Fruit fly (Drosophila melanogaster) whole organism, embryonic: ENCODE results near the gene Mzt1.

Source experiments
- Antp ChIP-seq: fragments of 200-800 bp; sonication (Bioruptor generic); optimal IDR thresholded peaks from 3 replicates; lab custom pipeline; 2016; ENCODE audit warnings: missing biosample characterization, missing genetic modification characterization
- CG10321 ChIP-seq: fragments of 200-800 bp; sonication (Bioruptor generic); IDR thresholded peaks from 2 replicates; pipeline ENCODE4 v1.3.6; 2022; ENCODE audit warnings: missing biosample characterization, missing genetic modification characterization
- CG10543 ChIP-seq: fragments of 200-800 bp; sonication (Bioruptor generic); optimal IDR thresholded peaks from 3 replicates; lab custom pipeline; 2017; ENCODE audit warnings: missing biosample characterization, mild to moderate bottlenecking, missing genetic modification characterization, moderate library complexity
- CG10979 ChIP-seq: fragments of 200-800 bp; sonication (Bioruptor generic); optimal IDR thresholded peaks from 2 replicates; lab custom pipeline; 2018; ENCODE audit warnings: missing biosample characterization, mild to moderate bottlenecking, missing genetic modification characterization, moderate library complexity
- CG11696 ChIP-seq: fragments of 200-800 bp; sonication (Bioruptor generic); IDR thresholded peaks from 2 replicates; pipeline ENCODE4 v1.3.6; 2022; ENCODE audit warnings: missing biosample characterization, missing genetic modification characterization
- CG14667 ChIP-seq: fragments of 200-800 bp; sonication (Bioruptor generic); IDR thresholded peaks from 2 replicates; pipeline ENCODE4 v1.3.6; 2022; ENCODE audit warnings: missing biosample characterization, missing genetic modification characterization
- CG15514 ChIP-seq: fragments of 200-800 bp; sonication (Bioruptor generic); optimal IDR thresholded peaks from 3 replicates; lab custom pipeline; 2017; ENCODE audit warnings: missing biosample characterization, missing genetic modification characterization, mild to moderate bottlenecking, moderate library complexity, missing genetic modification reagents
- CG16813 ChIP-seq: fragments of 200-800 bp; sonication (Bioruptor generic); IDR thresholded peaks from 3 replicates; pipeline ENCODE4 v1.3.6; 2022; ENCODE audit warnings: missing biosample characterization, missing genetic modification characterization; ENCODE audit not compliant: partially characterized antibody
- CG17568 ChIP-seq: fragments of 200-800 bp; sonication (Bioruptor generic); optimal IDR thresholded peaks from 2 replicates; lab custom pipeline; 2018; ENCODE audit warnings: missing biosample characterization, mild to moderate bottlenecking, missing genetic modification characterization, moderate library complexity
- CG18262 ChIP-seq: fragments of 200-800 bp; optimal IDR thresholded peaks from 3 replicates; lab custom pipeline; 2019; ENCODE audit warnings: missing biosample characterization, mild to moderate bottlenecking, missing genetic modification characterization, moderate library complexity
- CG2875 ChIP-seq: fragments of 200-800 bp; sonication (Bioruptor generic); optimal IDR thresholded peaks from 2 replicates; lab custom pipeline; 2017; ENCODE audit warnings: missing biosample characterization, mild to moderate bottlenecking, missing genetic modification characterization, missing genetic modification reagents
- CG32767 ChIP-seq: fragments of 200-800 bp; sonication (Bioruptor generic); IDR thresholded peaks from 2 replicates; pipeline ENCODE4 v1.3.6; 2022; ENCODE audit warnings: missing biosample characterization, missing genetic modification characterization
- CG7372 ChIP-seq: fragments of 200-800 bp; sonication (Bioruptor generic); IDR thresholded peaks from 2 replicates; pipeline ENCODE4 v1.3.6; 2022; ENCODE audit warnings: missing biosample characterization, missing genetic modification characterization
- CG7556 ChIP-seq: fragments of 200-800 bp; sonication (Bioruptor generic); optimal IDR thresholded peaks from 2 replicates; lab custom pipeline; 2017; ENCODE audit warnings: missing biosample characterization, mild to moderate bottlenecking, missing genetic modification characterization
- CG7745 ChIP-seq: fragments of 200-800 bp; sonication (Bioruptor generic); optimal IDR thresholded peaks from 2 replicates; lab custom pipeline; 2018; ENCODE audit warnings: missing biosample characterization, mild to moderate bottlenecking, missing genetic modification characterization, moderate library complexity
- CG7987 ChIP-seq: fragments of 200-800 bp; sonication (Bioruptor generic); optimal IDR thresholded peaks from 2 replicates; lab custom pipeline; 2018; ENCODE audit warnings: missing biosample characterization, mild to moderate bottlenecking, missing genetic modification characterization, moderate library complexity
- CG9817 ChIP-seq: fragments of 200-800 bp; sonication (Bioruptor generic); optimal IDR thresholded peaks from 2 replicates; lab custom pipeline; 2018; ENCODE audit warnings: missing biosample characterization, mild to moderate bottlenecking, missing genetic modification characterization, moderate library complexity
- CG9876 ChIP-seq: fragments of 200-800 bp; sonication (Bioruptor generic); optimal IDR thresholded peaks from 2 replicates; lab custom pipeline; 2016; ENCODE audit warnings: missing biosample characterization, missing genetic modification characterization
- Deaf1 ChIP-seq: fragments of 200-800 bp; optimal IDR thresholded peaks from 3 replicates; lab custom pipeline; 2019; ENCODE audit warnings: missing biosample characterization, mild to moderate bottlenecking, missing genetic modification characterization, moderate library complexity
- Doc2 ChIP-seq: fragments of 200-800 bp; sonication (Bioruptor generic); IDR thresholded peaks from 2 replicates; pipeline ENCODE4 v1.3.6; 2022; ENCODE audit warnings: missing biosample characterization, missing genetic modification characterization
- Ets65A ChIP-seq: fragments of 200-800 bp; sonication (Bioruptor generic); peaks from one replicate; lab custom pipeline; 2016; ENCODE audit warnings: missing biosample characterization, missing genetic modification characterization
- Gug ChIP-seq: fragments of 200-800 bp; sonication (Bioruptor generic); IDR thresholded peaks from 4 replicates; pipeline ENCODE4 v1.3.6; 2022; ENCODE audit warnings: missing biosample characterization, missing genetic modification characterization
- Lpt ChIP-seq: fragments of >200 bp; optimal IDR thresholded peaks from 2 replicates; lab custom pipeline; 2018; ENCODE audit warnings: missing biosample characterization, missing genetic modification characterization
- Mes4 ChIP-seq: fragments of 200-800 bp; sonication (Bioruptor generic); optimal IDR thresholded peaks from 2 replicates; lab custom pipeline; 2016; ENCODE audit warnings: missing biosample characterization, missing genetic modification characterization
- Myb ChIP-seq: fragments of 200-800 bp; sonication (Bioruptor generic); optimal IDR thresholded peaks from 2 replicates; lab custom pipeline; 2016; ENCODE audit warnings: missing biosample characterization, missing genetic modification characterization
- NC2α ChIP-seq: fragments of 200-800 bp; sonication (Bioruptor generic); optimal IDR thresholded peaks from 2 replicates; lab custom pipeline; 2016; ENCODE audit warnings: missing biosample characterization, missing genetic modification characterization
- Oaz ChIP-seq: fragments of 200-800 bp; sonication (Bioruptor generic); IDR thresholded peaks from 2 replicates; pipeline ENCODE4 v1.3.6; 2022; ENCODE audit warnings: missing biosample characterization, missing genetic modification characterization
- Sin3A ChIP-seq: fragments of >200 bp; optimal IDR thresholded peaks from 2 replicates; lab custom pipeline; 2018
- Xbp1 ChIP-seq: fragments of 200-800 bp; sonication (Bioruptor generic); optimal IDR thresholded peaks from 3 replicates; lab custom pipeline; 2016; ENCODE audit warnings: missing biosample characterization, mild to moderate bottlenecking, missing genetic modification characterization
- Xrp1 ChIP-seq: fragments of 200-800 bp; sonication (Bioruptor generic); IDR thresholded peaks from 2 replicates; pipeline ENCODE4 v1.3.6; 2022; ENCODE audit warnings: missing biosample characterization, missing genetic modification characterization
- YL-1 ChIP-seq: fragments of 200-800 bp; sonication (Bioruptor generic); optimal IDR thresholded peaks from 3 replicates; lab custom pipeline; 2017; ENCODE audit warnings: missing biosample characterization, mild to moderate bottlenecking, missing genetic modification characterization
- ac ChIP-seq: fragments of 200-800 bp; sonication (Bioruptor generic); optimal IDR thresholded peaks from 3 replicates; lab custom pipeline; 2017; ENCODE audit warnings: missing biosample characterization, mild to moderate bottlenecking, missing genetic modification characterization
- az2 ChIP-seq: fragments of 200-800 bp; sonication (Bioruptor generic); optimal IDR thresholded peaks from 3 replicates; lab custom pipeline; 2016; ENCODE audit warnings: missing biosample characterization, missing genetic modification characterization
- bsh ChIP-seq, 2 experiments: fragments of 200-800 bp; sonication (Bioruptor generic); optimal IDR thresholded peaks; 2 replicates each; lab custom pipeline; 2017 to 2018; ENCODE audit warnings: mild to moderate bottlenecking in 2 of 2, missing biosample characterization in 2 of 2, missing genetic modification characterization in 2 of 2, moderate library complexity in 1 of 2
- cg ChIP-seq: fragments of 200-800 bp; sonication (Bioruptor generic); optimal IDR thresholded peaks from 3 replicates; lab custom pipeline; 2019; ENCODE audit warnings: missing biosample characterization, mild to moderate bottlenecking, missing genetic modification characterization, moderate library complexity
- dm ChIP-seq: fragments of 200-800 bp; sonication (Bioruptor generic); optimal IDR thresholded peaks from 3 replicates; lab custom pipeline; 2016; ENCODE audit warnings: missing biosample characterization, missing genetic modification characterization
- ftz-f1 ChIP-seq: fragments of 200-800 bp; sonication (Bioruptor generic); optimal IDR thresholded peaks from 2 replicates; lab custom pipeline; 2016; ENCODE audit warnings: missing biosample characterization, missing genetic modification characterization
- fu2 ChIP-seq: fragments of 200-800 bp; sonication (Bioruptor generic); optimal IDR thresholded peaks from 2 replicates; lab custom pipeline; 2016; ENCODE audit warnings: missing biosample characterization, missing genetic modification characterization
- grn ChIP-seq: fragments of 200-800 bp; sonication (Bioruptor generic); optimal IDR thresholded peaks from 3 replicates; lab custom pipeline; 2017; ENCODE audit warnings: missing biosample characterization, missing genetic modification characterization
- gsb ChIP-seq: fragments of 200-800 bp; sonication (Bioruptor generic); IDR thresholded peaks from 2 replicates; pipeline ENCODE4 v1.3.6; 2022; ENCODE audit warnings: missing biosample characterization, missing genetic modification characterization
- gsb-n ChIP-seq: fragments of 200-800 bp; sonication (Bioruptor generic); optimal IDR thresholded peaks from 3 replicates; lab custom pipeline; 2018; ENCODE audit warnings: missing biosample characterization, mild to moderate bottlenecking, missing genetic modification characterization
- inv ChIP-seq: fragments of 200-800 bp; sonication (Bioruptor generic); IDR thresholded peaks from 2 replicates; pipeline ENCODE4 v1.3.6; 2022; ENCODE audit warnings: missing biosample characterization, missing genetic modification characterization; ENCODE audit not compliant: partially characterized antibody
- kni ChIP-seq: fragments of 200-800 bp; sonication (Bioruptor generic); optimal IDR thresholded peaks from 3 replicates; lab custom pipeline; 2017; ENCODE audit warnings: mild to moderate bottlenecking, missing biosample characterization, missing genetic modification reagents, missing genetic modification characterization
- mam ChIP-seq: fragments of 200-800 bp; sonication (Bioruptor generic); optimal IDR thresholded peaks from 3 replicates; lab custom pipeline; 2016; ENCODE audit warnings: missing biosample characterization, missing genetic modification characterization
- mirr ChIP-seq: fragments of 200-800 bp; sonication (Bioruptor generic); optimal IDR thresholded peaks from 3 replicates; lab custom pipeline; 2018; ENCODE audit warnings: missing biosample characterization, mild to moderate bottlenecking, missing genetic modification characterization
- pfk ChIP-seq: fragments of 200-800 bp; sonication (Bioruptor generic); optimal IDR thresholded peaks from 2 replicates; lab custom pipeline; 2018; ENCODE audit warnings: missing biosample characterization, mild to moderate bottlenecking, missing genetic modification characterization, moderate library complexity
- pzg ChIP-seq: fragments of 200-800 bp; sonication (Bioruptor generic); optimal IDR thresholded peaks from 3 replicates; lab custom pipeline; 2018; ENCODE audit warnings: missing biosample characterization, mild to moderate bottlenecking, missing genetic modification characterization, moderate library complexity
- ranshi ChIP-seq: fragments of 200-800 bp; sonication (Bioruptor generic); IDR thresholded peaks from 2 replicates; pipeline ENCODE4 v1.3.6; 2022; ENCODE audit warnings: missing biosample characterization, missing genetic modification characterization
- so ChIP-seq: fragments of 200-800 bp; sonication (Bioruptor generic); IDR thresholded peaks from 3 replicates; pipeline ENCODE4 v1.3.6; 2022; ENCODE audit warnings: missing biosample characterization, missing genetic modification characterization
- vnd ChIP-seq: fragments of 200-800 bp; sonication (Bioruptor generic); IDR thresholded peaks from 3 replicates; pipeline ENCODE4 v1.3.6; 2022; ENCODE audit warnings: missing biosample characterization, missing genetic modification characterization; ENCODE audit not compliant: partially characterized antibody
- wek ChIP-seq: fragments of 200-800 bp; sonication (Bioruptor generic); optimal IDR thresholded peaks from 3 replicates; lab custom pipeline; 2018; ENCODE audit warnings: missing biosample characterization, mild to moderate bottlenecking, missing genetic modification characterization, moderate library complexity

Gene Mzt1

dm6 chr3L:2411564-2412080, 22.6 kb downstream of the Mzt1 start (continued):
- TF ChIP-seq CG18262 (tag; lab: Kevin White, UChicago) (no peak), CG10979 (tag; lab: Kevin White, UChicago) (no peak), gsb-n (tag; lab: Kevin White, UChicago) (no peak), bsh (GFP tag; optimal IDR thresholded peaks at IDR 0.05; lab: Kevin White, UChicago) (peak; percentile 6 to 19), CG15514 (GFP tag; lab: Kevin White, UChicago) (peak; percentile 38), wek (GFP tag; lab: Kevin White, UChicago) (no peak), Antp (GFP tag; lab: Kevin White, UChicago) (no peak), CG16813 (no peak), Mes4 (no peak), cg (GFP tag; lab: Kevin White, UChicago) (no peak), Xrp1 (GFP tag; lab: Robert Waterston, UW) (peak; percentile 36; the same call in 1 of the 2 replicates), CG14667 (no peak), CG32767 (no peak), Gug (no peak), kni (no peak), Xbp1 (GFP tag; lab: Kevin White, UChicago) (peak; percentile 1), CG7556 (GFP tag; lab: Kevin White, UChicago) (peak; percentile 67), CG7372 (GFP tag; lab: Robert Waterston, UW) (peak; percentile 32; the same call in 1 of the 2 replicates), grn (GFP tag; lab: Kevin White, UChicago) (no peak), NC2α (no peak), dm (no peak), CG10321 (GFP tag; lab: Robert Waterston, UW) (no peak), vnd (GFP tag; lab: Robert Waterston, UW) (no peak), CG7745 (no peak), Myb (GFP tag; lab: Kevin White, UChicago) (no peak), YL-1 (GFP tag; lab: Kevin White, UChicago) (no peak), inv (GFP tag; lab: Robert Waterston, UW) (no peak), az2 (GFP tag; lab: Kevin White, UChicago) (peak; percentile 2), mirr (GFP tag; lab: Kevin White, UChicago) (no peak), CG2875 (GFP tag; lab: Kevin White, UChicago) (no peak), pfk (no peak), CG11696 (GFP tag; lab: Robert Waterston, UW) (0 out of 2 replicates have a peak, but pooled peaks have one; percentile 23), so (GFP tag; lab: Robert Waterston, UW) (0 out of 3 replicates have a peak, but pooled peaks have one; percentile 30), pzg (GFP tag; lab: Kevin White, UChicago) (no peak), CG10543 (peak; percentile 21), fu2 (GFP tag; lab: Kevin White, UChicago) (no peak), ftz-f1 (GFP tag; lab: Kevin White, UChicago) (no peak), Doc2 (GFP tag; lab: Robert Waterston, UW) (no peak), Deaf1 (tag; lab: Kevin White, UChicago) (peak; percentile 10), ranshi (GFP tag; lab: Robert Waterston, UW) (0 out of 2 replicates have a peak, but pooled peaks have one; percentile 33), CG9876 (no peak), CG7987 (GFP tag; lab: Kevin White, UChicago) (no peak), Oaz (GFP tag; lab: Robert Waterston, UW) (no peak), Lpt (GFP tag; lab: Kevin White, UChicago) (no peak), ac (GFP tag; lab: Kevin White, UChicago) (no peak), Sin3A (lab: Kevin White, UChicago) (no peak), Ets65A (GFP tag; lab: Kevin White, UChicago) (peak; percentile 64), mam (GFP tag; lab: Kevin White, UChicago) (peak; percentile 28), CG17568 (GFP tag; lab: Kevin White, UChicago) (no peak), CG9817 (peak; percentile 24), gsb (GFP tag; lab: Robert Waterston, UW) (no peak)
